Worm (Caenorhabditis elegans) whole organism, late embryonic: ENCODE data around the gene nekl-4.

Experiments
- C08G9.2 ChIP-seq: sonication (generic microtip); optimal IDR thresholded peaks from 2 replicates; lab custom pipeline; 2016; ENCODE audit warnings: mild to moderate bottlenecking, missing genetic modification characterization, moderate library complexity, missing compliant biosample characterization
- C38D4.7 ChIP-seq: fragments of 200-800 bp; sonication (Bioruptor generic); optimal IDR thresholded peaks from 2 replicates; lab custom pipeline; 2018; ENCODE audit warnings: mild to moderate bottlenecking, missing genetic modification characterization, moderate library complexity, missing compliant biosample characterization
- T23F11.4 ChIP-seq: fragments of 200-800 bp; sonication (Bioruptor generic); optimal IDR thresholded peaks from 2 replicates; lab custom pipeline; 2018; ENCODE audit warnings: mild to moderate bottlenecking, missing genetic modification characterization, missing compliant biosample characterization
- Y22D7AL.16 ChIP-seq: sonication (generic microtip); optimal IDR thresholded peaks from 2 replicates; lab custom pipeline; 2016; ENCODE audit warnings: missing genetic modification characterization, missing compliant biosample characterization
- ahr-1 ChIP-seq: sonication (generic microtip); optimal IDR thresholded peaks from 2 replicates; lab custom pipeline; 2016; ENCODE audit warnings: missing genetic modification characterization, missing compliant biosample characterization
- ama-1 ChIP-seq: fragments of 150-350 bp; optimal IDR thresholded peaks from 2 replicates; lab custom pipeline; 2014
- ceh-14 ChIP-seq: sonication (generic microtip); optimal IDR thresholded peaks from 2 replicates; lab custom pipeline; 2016; ENCODE audit warnings: missing genotype, missing genetic modification characterization, missing compliant biosample characterization
- ceh-18 ChIP-seq: sonication (generic microtip); optimal IDR thresholded peaks from 2 replicates; lab custom pipeline; 2016; ENCODE audit warnings: missing genetic modification characterization, missing compliant biosample characterization
- ceh-2 ChIP-seq: sonication (generic microtip); optimal IDR thresholded peaks from 2 replicates; lab custom pipeline; 2016; ENCODE audit warnings: missing genotype, missing genetic modification characterization, missing compliant biosample characterization
- ceh-24 ChIP-seq: sonication (generic microtip); optimal IDR thresholded peaks from 2 replicates; lab custom pipeline; 2016; ENCODE audit warnings: mild to moderate bottlenecking, missing genetic modification characterization, missing compliant biosample characterization
- ceh-31 ChIP-seq: sonication (generic microtip); optimal IDR thresholded peaks from 2 replicates; lab custom pipeline; 2016; ENCODE audit warnings: missing genetic modification characterization, missing compliant biosample characterization
- ceh-34 ChIP-seq: sonication (generic microtip); optimal IDR thresholded peaks from 2 replicates; lab custom pipeline; 2016; ENCODE audit warnings: mild to moderate bottlenecking, missing genetic modification characterization, missing compliant biosample characterization
- ceh-48 ChIP-seq: sonication (generic microtip); optimal IDR thresholded peaks from 2 replicates; lab custom pipeline; 2016; ENCODE audit warnings: missing genetic modification characterization, inconsistent platforms, missing compliant biosample characterization
- dmd-4 ChIP-seq: sonication (generic microtip); optimal IDR thresholded peaks from 2 replicates; lab custom pipeline; 2016; ENCODE audit warnings: borderline replicate concordance, missing genetic modification characterization, missing compliant biosample characterization
- dve-1 ChIP-seq: sonication (generic microtip); optimal IDR thresholded peaks from 2 replicates; lab custom pipeline; 2017; ENCODE audit warnings: antibody characterized with exemption, mild to moderate bottlenecking, missing genetic modification characterization, missing compliant biosample characterization
- ets-4 ChIP-seq: sonication (generic microtip); optimal IDR thresholded peaks from 2 replicates; lab custom pipeline; 2016; ENCODE audit warnings: missing genetic modification characterization, missing compliant biosample characterization
- eyg-1 ChIP-seq: sonication (generic microtip); optimal IDR thresholded peaks from 2 replicates; lab custom pipeline; 2016; ENCODE audit warnings: missing genotype, missing genetic modification characterization, missing compliant biosample characterization
- fkh-6 ChIP-seq: sonication (generic microtip); optimal IDR thresholded peaks from 2 replicates; lab custom pipeline; 2016; ENCODE audit warnings: missing genetic modification characterization, missing compliant biosample characterization
- gmeb-2 ChIP-seq: sonication (generic microtip); optimal IDR thresholded peaks from 2 replicates; lab custom pipeline; 2016; ENCODE audit warnings: missing genetic modification characterization, inconsistent platforms, missing compliant biosample characterization
- hlh-6 ChIP-seq: sonication (generic microtip); optimal IDR thresholded peaks from 2 replicates; lab custom pipeline; 2016; ENCODE audit warnings: missing genotype, missing genetic modification characterization, missing compliant biosample characterization
- mec-3 ChIP-seq: sonication (generic microtip); optimal IDR thresholded peaks from 2 replicates; lab custom pipeline; 2016; ENCODE audit warnings: borderline replicate concordance, missing genetic modification characterization, missing compliant biosample characterization
- nfya-1 ChIP-seq: sonication (generic microtip); optimal IDR thresholded peaks from 2 replicates; lab custom pipeline; 2017; ENCODE audit warnings: missing genetic modification characterization, mild to moderate bottlenecking, missing compliant biosample characterization, antibody characterized with exemption, moderate library complexity
- nhr-11 ChIP-seq: fragments of 150-350 bp; optimal IDR thresholded peaks from 2 replicates; lab custom pipeline; 2014; ENCODE audit warnings: missing biosample characterization, missing genetic modification characterization
- pag-3 ChIP-seq: sonication (generic microtip); optimal IDR thresholded peaks from 2 replicates; lab custom pipeline; 2016; ENCODE audit warnings: missing compliant biosample characterization, missing genetic modification characterization, borderline replicate concordance
- pat-9 ChIP-seq: fragments of 200-800 bp; sonication (Bioruptor generic); optimal IDR thresholded peaks from 2 replicates; lab custom pipeline; 2018; ENCODE audit warnings: mild to moderate bottlenecking, missing genetic modification characterization, moderate library complexity, missing compliant biosample characterization
- pha-4 ChIP-seq: fragments of 150-350 bp; optimal IDR thresholded peaks from 2 replicates; lab custom pipeline; 2018; ENCODE audit warnings: missing biosample characterization, missing genetic modification reagents, missing genetic modification characterization
- pqm-1 ChIP-seq: sonication (generic microtip); optimal IDR thresholded peaks from 2 replicates; lab custom pipeline; 2016; ENCODE audit warnings: missing genetic modification characterization, missing compliant biosample characterization
- pros-1 ChIP-seq: fragments of 150-350 bp; optimal IDR thresholded peaks from 2 replicates; lab custom pipeline; 2014; ENCODE audit warnings: missing biosample characterization, missing genetic modification reagents, missing genetic modification characterization
- ref-2 ChIP-seq: sonication (generic microtip); optimal IDR thresholded peaks from 2 replicates; lab custom pipeline; 2016; ENCODE audit warnings: missing genetic modification characterization, missing compliant biosample characterization
- rnt-1 ChIP-seq: sonication (generic microtip); optimal IDR thresholded peaks from 2 replicates; lab custom pipeline; 2016; ENCODE audit warnings: missing genetic modification characterization, missing compliant biosample characterization
- sox-2 ChIP-seq: fragments of 200-800 bp; sonication (Bioruptor generic); IDR thresholded peaks from 2 replicates; pipeline ENCODE4 v1.3.6; 2022; ENCODE audit warnings: missing genetic modification reagents, missing genetic modification characterization, missing compliant biosample characterization
- sox-4 ChIP-seq: sonication (generic microtip); optimal IDR thresholded peaks from 2 replicates; lab custom pipeline; 2017; ENCODE audit warnings: mild to moderate bottlenecking, missing genetic modification characterization, inconsistent platforms, missing compliant biosample characterization
- tbx-2 ChIP-seq: sonication (generic microtip); optimal IDR thresholded peaks from 2 replicates; lab custom pipeline; 2016; ENCODE audit warnings: missing genetic modification characterization, missing compliant biosample characterization
- tbx-7 ChIP-seq: sonication (generic microtip); optimal IDR thresholded peaks from 2 replicates; lab custom pipeline; 2016; ENCODE audit warnings: missing genotype, missing genetic modification characterization, missing compliant biosample characterization
- unc-3 ChIP-seq, 2 experiments: fragments of 200-800 bp in 1 of 2; sonication (Bioruptor generic) in 1 of 2; sonication (generic microtip) in 1 of 2; conservative IDR thresholded peaks in 1 of 2; optimal IDR thresholded peaks in 1 of 2; 2 replicates each; pipeline versions ENCODE4 v1.3.6 to Lab custom; 2016 to 2022; ENCODE audit warnings: missing compliant biosample characterization in 2 of 2, missing genetic modification characterization in 2 of 2, missing genetic modification reagents in 1 of 2
- unc-55 ChIP-seq: sonication (generic microtip); optimal IDR thresholded peaks from 2 replicates; lab custom pipeline; 2017; ENCODE audit warnings: missing biosample characterization, missing genetic modification reagents, missing genetic modification characterization
- unc-86 ChIP-seq: sonication (generic microtip); optimal IDR thresholded peaks from 2 replicates; lab custom pipeline; 2016; ENCODE audit warnings: missing genetic modification characterization, missing compliant biosample characterization

nekl-4 gene

ce11 chrIII:5517423-5517822 is at the start of gene nekl-4:
Gene nekl-4, minus strand, starts transcription at chrIII:5517523.
- TF ChIP-seq Y22D7AL.16: no peak
- no peak for TF ChIP-seq ceh-48 (tag; lab: Kevin White, UChicago)
- no peak for TF ChIP-seq pros-1 (tag; lab: Kevin White, UChicago)
- no peak for TF ChIP-seq sox-4 (tag; lab: Kevin White, UChicago)
- no peak for TF ChIP-seq mec-3 (tag; lab: Kevin White, UChicago)
- TF ChIP-seq hlh-6 (tag; lab: Kevin White, UChicago): no peak
- TF ChIP-seq ahr-1 (tag; lab: Kevin White, UChicago): no peak
- no peak for TF ChIP-seq rnt-1
- no peak for TF ChIP-seq gmeb-2 (tag; lab: Kevin White, UChicago)
- TF ChIP-seq unc-55 (GFP tag; lab: Kevin White, UChicago): no peak
- TF ChIP-seq ceh-24 (tag; lab: Kevin White, UChicago): no peak
- TF ChIP-seq unc-3 (GFP tag; conservative IDR thresholded peaks at IDR 0.05; lab: Robert Waterston, UW): no peak
- no peak for TF ChIP-seq unc-3 (tag; optimal IDR thresholded peaks at IDR 0.05; lab: Kevin White, UChicago)

ce11 chrIII:5566496-5566895 is 49.2 kb upstream of the nekl-4 start:
- no peak for TF ChIP-seq C08G9.2
- no peak for TF ChIP-seq pqm-1
- TF ChIP-seq ceh-48 (tag; lab: Kevin White, UChicago): no peak
- no peak for TF ChIP-seq ahr-1 (tag; lab: Kevin White, UChicago)
- no peak for TF ChIP-seq C38D4.7 (GFP tag; lab: Kevin White, UChicago)
- TF ChIP-seq unc-3 (GFP tag; conservative IDR thresholded peaks at IDR 0.05; lab: Robert Waterston, UW): no peak
- no peak for TF ChIP-seq unc-3 (tag; optimal IDR thresholded peaks at IDR 0.05; lab: Kevin White, UChicago)
- no peak for TF ChIP-seq nhr-11 (tag; lab: Kevin White, UChicago)
- no peak for TF ChIP-seq dve-1 (tag; lab: Kevin White, UChicago)
- TF ChIP-seq T23F11.4 (GFP tag; lab: Kevin White, UChicago): no peak
- TF ChIP-seq ama-1: no peak
- no peak for TF ChIP-seq ref-2
- no peak for TF ChIP-seq ceh-18
- TF ChIP-seq unc-86 (tag; lab: Kevin White, UChicago): no peak
- no peak for TF ChIP-seq tbx-7 (tag; lab: Kevin White, UChicago)
- TF ChIP-seq pag-3 (tag; lab: Kevin White, UChicago): no peak

- TF ChIP-seq unc-55 (GFP tag; lab: Kevin White, UChicago): peak; percentile 8
- TF ChIP-seq pha-4 (tag; lab: Kevin White, UChicago): no peak
These were observed 48.4 kb upstream of the nekl-4 start for ce11 chrIII:5565699-5566098.

- TF ChIP-seq T23F11.4 (GFP tag; lab: Kevin White, UChicago) (no peak), sox-2 (GFP tag; lab: Robert Waterston, UW) (no peak), ref-2 (peak; percentile 32), tbx-2 (tag; lab: Kevin White, UChicago) (peak; percentile 32), fkh-6 (no peak), dmd-4 (tag; lab: Kevin White, UChicago) (no peak), ceh-18 (peak; percentile 73), ets-4 (tag; lab: Kevin White, UChicago) (peak; percentile 68), pha-4 (tag; lab: Kevin White, UChicago) (no peak), dve-1 (tag; lab: Kevin White, UChicago) (no peak), pat-9 (tag; lab: Kevin White, UChicago) (peak; percentile 47), ceh-34 (tag; lab: Kevin White, UChicago) (peak; percentile 58), nfya-1 (tag; lab: Kevin White, UChicago) (peak; percentile 13), ahr-1 (tag; lab: Kevin White, UChicago) (no peak), pros-1 (tag; lab: Kevin White, UChicago) (no peak), eyg-1 (tag; lab: Kevin White, UChicago) (peak; percentile 14), ceh-31 (peak; percentile 45), ceh-2 (tag; lab: Kevin White, UChicago) (no peak), unc-86 (tag; lab: Kevin White, UChicago) (no peak), ceh-14 (peak; percentile 34)
- TF ChIP-seq, all 69 proteins: peak for 10
These were observed 47.5 kb upstream of the nekl-4 start, which contains the start of gene mlc-3 for ce11 chrIII:5564799-5565198. Gene mlc-3, plus strand, starts transcription at chrIII:5565025.
